Worm (Caenorhabditis elegans) whole organism, L4/young adult: ENCODE results near the gene M02E1.1.
"Not testable (repeated sequence)": the region's sequence is repeated elsewhere in the genome, so short reads cannot be mapped to it uniquely, and the experiment has no call there.

ENCODE experiments used
- W03F9.2 ChIP-seq: fragments of 150-350 bp; optimal IDR thresholded peaks from 2 replicates; lab custom pipeline; 2014; ENCODE audit warnings: missing biosample characterization, missing genetic modification characterization
- him-1 ChIP-seq: sonication (generic microtip); optimal IDR thresholded peaks from 2 replicates; lab custom pipeline; 2016; ENCODE audit warnings: missing genotype, missing genetic modification reagents, missing genetic modification characterization, missing compliant biosample characterization

DNA sequence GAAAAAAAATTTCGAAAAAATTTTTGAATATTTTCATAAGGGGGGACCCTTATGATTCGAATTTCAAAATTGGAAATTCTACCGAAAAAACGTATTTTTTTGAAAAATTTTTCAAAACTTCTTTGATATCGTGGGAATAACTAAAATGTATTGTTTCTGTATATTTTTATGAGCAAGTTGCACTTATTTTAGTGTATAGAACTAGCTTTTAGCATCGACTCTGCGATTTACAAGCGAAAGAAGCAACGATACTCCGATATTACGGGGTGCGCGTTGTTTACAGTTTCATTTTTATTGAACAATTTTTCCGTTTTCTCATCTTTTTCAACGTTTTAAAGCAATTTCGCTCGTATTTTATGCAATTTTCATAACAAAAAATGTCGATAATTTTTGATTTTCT is 3.7 kb upstream of the M02E1.1 start, which contains the start of gene M02E1.3:
- not testable (repeated sequence) for TF ChIP-seq him-1, W03F9.2 (tag; lab: Kevin White, UChicago)
